Fruit fly (Drosophila melanogaster): Measurements from ENCODE around the gene CG32391.

dm6 chr3L:7105693-7106092, 36.7 kb upstream of the CG32391 start:
- TF ChIP-seq ttk (optimal IDR thresholded peaks at IDR 0.05) = no peak
- TF ChIP-seq insv (optimal IDR thresholded peaks at IDR 0.05) = no peak
- no peak for TF ChIP-seq h (optimal IDR thresholded peaks at IDR 0.05)
- no peak for TF ChIP-seq psq (optimal IDR thresholded peaks at IDR 0.05)
- TF ChIP-seq Sin3A (optimal IDR thresholded peaks at IDR 0.05) = no peak

All from Kc167 (cell line).